Worm (Caenorhabditis elegans) whole organism, young adult: Measurements from ENCODE around the gene B0212.3.

Experiments used
- B0261.1 ChIP-seq: sonication (generic microtip); optimal IDR thresholded peaks from 2 replicates; lab custom pipeline; 2016; ENCODE audit warnings: mild to moderate bottlenecking, missing genetic modification characterization, moderate library complexity, missing compliant biosample characterization
- C06A6.2 ChIP-seq: fragments of 200-800 bp; sonication (Bioruptor generic); conservative IDR thresholded peaks from 2 replicates; pipeline ENCODE4 v1.3.6; 2022; ENCODE audit warnings: missing genetic modification characterization, missing compliant biosample characterization
- C17E4.6 ChIP-seq: fragments of 200-800 bp; sonication (Bioruptor generic); IDR thresholded peaks from 2 replicates; pipeline ENCODE4 v1.3.6; 2022; ENCODE audit warnings: missing genetic modification reagents, missing genetic modification characterization, missing compliant biosample characterization
- D2030.7 ChIP-seq: fragments of 200-800 bp; sonication (Bioruptor generic); IDR thresholded peaks from 2 replicates; pipeline ENCODE4 v1.3.6; 2022; ENCODE audit warnings: missing genetic modification reagents, missing genetic modification characterization, missing compliant biosample characterization
- F23B12.7 ChIP-seq: sonication (generic microtip); optimal IDR thresholded peaks from 2 replicates; lab custom pipeline; 2017; ENCODE audit warnings: missing genetic modification characterization, mild to moderate bottlenecking, missing compliant biosample characterization, antibody characterized with exemption, moderate library complexity; ENCODE audit not compliant: insufficient read depth
- F39B2.1 ChIP-seq: fragments of 200-800 bp; sonication (Bioruptor generic); IDR thresholded peaks from 2 replicates; pipeline ENCODE4 v1.3.6; 2022; ENCODE audit warnings: missing genetic modification reagents, missing genetic modification characterization, missing compliant biosample characterization
- F55B11.4 ChIP-seq: sonication (generic microtip); optimal IDR thresholded peaks from 2 replicates; lab custom pipeline; 2016; ENCODE audit warnings: missing compliant biosample characterization, missing genetic modification characterization, borderline replicate concordance; ENCODE audit not compliant: insufficient read depth
- K12H6.12 ChIP-seq: fragments of 200-800 bp; sonication (Bioruptor generic); optimal IDR thresholded peaks from 2 replicates; lab custom pipeline; 2018; ENCODE audit warnings: mild to moderate bottlenecking, missing genetic modification characterization, missing compliant biosample characterization
- T07F8.4 ChIP-seq: sonication (generic microtip); optimal IDR thresholded peaks from 2 replicates; lab custom pipeline; 2016; ENCODE audit warnings: mild to moderate bottlenecking, missing genetic modification characterization, moderate library complexity, missing compliant biosample characterization
- T26A5.8 ChIP-seq: sonication (generic microtip); optimal IDR thresholded peaks from 2 replicates; lab custom pipeline; 2016; ENCODE audit warnings: missing genetic modification characterization, missing compliant biosample characterization
- Y67H2A.10 ChIP-seq: fragments of 200-800 bp; sonication (Bioruptor generic); conservative IDR thresholded peaks from 2 replicates; pipeline ENCODE4 v1.3.6; 2022; ENCODE audit warnings: missing genetic modification reagents, missing genetic modification characterization, missing compliant biosample characterization
- akir-1 ChIP-seq: fragments of 200-800 bp; sonication (Bioruptor generic); optimal IDR thresholded peaks from 2 replicates; lab custom pipeline; 2018; ENCODE audit warnings: mild to moderate bottlenecking, missing genetic modification characterization, moderate library complexity, missing compliant biosample characterization
- ama-1 ChIP-seq, 3 experiments: fragments of 150-350 bp in 1 of 3; sonication (generic microtip) in 2 of 3; optimal IDR thresholded peaks; 2 replicates each; lab custom pipeline; 2014 to 2018; ENCODE audit warnings: missing biosample characterization in 2 of 3, missing genetic modification characterization in 2 of 3, missing genetic modification reagents in 2 of 3
- aptf-2 ChIP-seq: fragments of 200-800 bp; sonication (Bioruptor generic); conservative IDR thresholded peaks from 2 replicates; pipeline ENCODE4 v1.3.6; 2022; ENCODE audit warnings: missing genetic modification reagents, missing genetic modification characterization, missing compliant biosample characterization
- athp-1 ChIP-seq: sonication (generic microtip); optimal IDR thresholded peaks from 2 replicates; lab custom pipeline; 2017; ENCODE audit warnings: mild to moderate bottlenecking, missing genetic modification characterization, missing compliant biosample characterization
- attf-5 ChIP-seq: fragments of 200-800 bp; sonication (Bioruptor generic); optimal IDR thresholded peaks from 2 replicates; lab custom pipeline; 2018; ENCODE audit warnings: mild to moderate bottlenecking, missing genetic modification characterization, missing compliant biosample characterization
- attf-6 ChIP-seq: fragments of 200-800 bp; sonication (Bioruptor generic); IDR thresholded peaks from 2 replicates; pipeline ENCODE4 v1.3.6; 2022; ENCODE audit warnings: missing genetic modification reagents, missing genetic modification characterization, missing compliant biosample characterization
- bed-1 ChIP-seq: fragments of 200-800 bp; sonication (Bioruptor generic); IDR thresholded peaks from 2 replicates; pipeline ENCODE4 v1.3.6; 2022; ENCODE audit warnings: missing genetic modification reagents, missing genetic modification characterization, missing compliant biosample characterization
- ceh-91 ChIP-seq: fragments of 200-800 bp; sonication (Bioruptor generic); IDR thresholded peaks from 2 replicates; pipeline ENCODE4 v1.3.6; 2022; ENCODE audit warnings: missing genetic modification reagents, missing genetic modification characterization, missing compliant biosample characterization
- chd-7 ChIP-seq: sonication (generic microtip); optimal IDR thresholded peaks from 2 replicates; lab custom pipeline; 2016; ENCODE audit warnings: mild to moderate bottlenecking, missing genetic modification characterization, moderate library complexity, missing compliant biosample characterization
- die-1 ChIP-seq: sonication (generic microtip); optimal IDR thresholded peaks from 2 replicates; lab custom pipeline; 2016; ENCODE audit warnings: missing genotype, mild to moderate bottlenecking, missing genetic modification characterization, missing compliant biosample characterization
- dpl-1 ChIP-seq: fragments of 150-350 bp; optimal IDR thresholded peaks from 2 replicates; lab custom pipeline; 2014; ENCODE audit warnings: missing biosample characterization, missing genetic modification reagents, missing genetic modification characterization
- egl-44 ChIP-seq: fragments of 200-800 bp; sonication (Bioruptor generic); IDR thresholded peaks from 2 replicates; pipeline ENCODE4 v1.3.6; 2022; ENCODE audit warnings: missing genetic modification reagents, missing genetic modification characterization, missing compliant biosample characterization
- fkh-3 ChIP-seq: sonication (generic microtip); optimal IDR thresholded peaks from 2 replicates; lab custom pipeline; 2016; ENCODE audit warnings: mild to moderate bottlenecking, missing genetic modification characterization, missing compliant biosample characterization
- gei-17 ChIP-seq: fragments of 200-800 bp; sonication (Bioruptor generic); optimal IDR thresholded peaks from 2 replicates; lab custom pipeline; 2018; ENCODE audit warnings: mild to moderate bottlenecking, missing genetic modification characterization, missing compliant biosample characterization
- hmg-20 ChIP-seq: fragments of 200-800 bp; sonication (Bioruptor generic); IDR thresholded peaks from 2 replicates; pipeline ENCODE4 v1.3.6; 2022; ENCODE audit warnings: missing genetic modification reagents, missing genetic modification characterization, missing compliant biosample characterization
- hsf-1 ChIP-seq: fragments of 200-800 bp; sonication (Bioruptor generic); IDR thresholded peaks from 2 replicates; pipeline ENCODE4 v1.3.6; 2022; ENCODE audit warnings: missing genetic modification reagents, missing genetic modification characterization, missing compliant biosample characterization
- lag-1 ChIP-seq: fragments of 200-800 bp; sonication (Bioruptor generic); IDR thresholded peaks from 2 replicates; pipeline ENCODE4 v1.3.6; 2022; ENCODE audit warnings: missing genetic modification reagents, missing genetic modification characterization, missing compliant biosample characterization
- lin-26 ChIP-seq: fragments of 200-800 bp; sonication (Bioruptor generic); IDR thresholded peaks from 2 replicates; pipeline ENCODE4 v1.3.6; 2022; ENCODE audit warnings: missing genetic modification reagents, missing genetic modification characterization, missing compliant biosample characterization
- madf-8 ChIP-seq: fragments of 200-800 bp; sonication (Bioruptor generic); conservative IDR thresholded peaks from 2 replicates; pipeline ENCODE4 v1.3.6; 2022; ENCODE audit warnings: missing genetic modification reagents, missing genetic modification characterization, missing compliant biosample characterization
- mes-4 ChIP-seq: sonication (generic microtip); optimal IDR thresholded peaks from 2 replicates; lab custom pipeline; 2016; ENCODE audit warnings: missing genotype, missing genetic modification characterization, missing compliant biosample characterization
- mxl-1 ChIP-seq: sonication (generic microtip); optimal IDR thresholded peaks from 2 replicates; lab custom pipeline; 2016; ENCODE audit warnings: missing genetic modification characterization, missing compliant biosample characterization
- nhr-120 ChIP-seq: fragments of 200-800 bp; sonication (Bioruptor generic); IDR thresholded peaks from 2 replicates; pipeline ENCODE4 v1.3.6; 2022; ENCODE audit warnings: missing genetic modification characterization, missing compliant biosample characterization
- nhr-80 ChIP-seq: sonication (generic microtip); optimal IDR thresholded peaks from 2 replicates; lab custom pipeline; 2016; ENCODE audit warnings: missing genetic modification characterization, missing compliant biosample characterization
- nhr-90 ChIP-seq: sonication (generic microtip); optimal IDR thresholded peaks from 2 replicates; lab custom pipeline; 2016; ENCODE audit warnings: missing genotype, mild to moderate bottlenecking, missing genetic modification characterization, missing compliant biosample characterization
- rcor-1 ChIP-seq: fragments of 200-800 bp; sonication (Bioruptor generic); IDR thresholded peaks from 2 replicates; pipeline ENCODE4 v1.3.6; 2022; ENCODE audit warnings: missing genetic modification reagents, missing genetic modification characterization, missing compliant biosample characterization
- rpc-1 ChIP-seq, 2 experiments: fragments of 150-350 bp in 1 of 2; sonication (generic microtip) in 1 of 2; optimal IDR thresholded peaks; 2 replicates each; lab custom pipeline; 2014 to 2018; ENCODE audit warnings: missing biosample characterization in 1 of 2, missing genetic modification characterization in 1 of 2, missing genetic modification reagents in 1 of 2, missing genotype in 1 of 2
- snpc-1.1 ChIP-seq: sonication (generic microtip); optimal IDR thresholded peaks from 2 replicates; lab custom pipeline; 2017; ENCODE audit warnings: missing genetic modification characterization, mild to moderate bottlenecking, missing compliant biosample characterization, antibody characterized with exemption, moderate library complexity, missing genotype, missing genetic modification reagents; ENCODE audit not compliant: insufficient read depth
- snpc-1.3 ChIP-seq: sonication (generic microtip); optimal IDR thresholded peaks from 2 replicates; lab custom pipeline; 2017; ENCODE audit warnings: missing genetic modification characterization, mild to moderate bottlenecking, missing compliant biosample characterization, antibody characterized with exemption, moderate library complexity, missing genotype, missing genetic modification reagents; ENCODE audit not compliant: insufficient read depth
- snpc-3.4 ChIP-seq: sonication (generic microtip); optimal IDR thresholded peaks from 2 replicates; lab custom pipeline; 2017; ENCODE audit warnings: missing genetic modification characterization, mild to moderate bottlenecking, missing compliant biosample characterization, antibody characterized with exemption, moderate library complexity, missing genotype, missing genetic modification reagents
- somi-1 ChIP-seq: fragments of 200-800 bp; sonication (Bioruptor generic); optimal IDR thresholded peaks from 2 replicates; lab custom pipeline; 2018; ENCODE audit warnings: mild to moderate bottlenecking, missing genetic modification characterization, missing compliant biosample characterization
- unc-130 ChIP-seq: sonication (generic microtip); optimal IDR thresholded peaks from 2 replicates; lab custom pipeline; 2016; ENCODE audit warnings: missing genetic modification reagents, missing genetic modification characterization, missing compliant biosample characterization
- unc-62 ChIP-seq: fragments of 150-350 bp; optimal IDR thresholded peaks from 2 replicates; lab custom pipeline; 2014; ENCODE audit warnings: missing biosample characterization, missing genetic modification reagents, missing genetic modification characterization
- ztf-25 ChIP-seq: fragments of 200-800 bp; sonication (Bioruptor generic); IDR thresholded peaks from 2 replicates; pipeline ENCODE4 v1.3.6; 2022; ENCODE audit warnings: missing genetic modification reagents, missing genetic modification characterization, missing compliant biosample characterization
- ztf-26 ChIP-seq: sonication (generic microtip); optimal IDR thresholded peaks from 2 replicates; lab custom pipeline; 2017; ENCODE audit warnings: missing genetic modification characterization, missing compliant biosample characterization
- ztf-28 ChIP-seq: fragments of 200-800 bp; sonication (Bioruptor generic); IDR thresholded peaks from 2 replicates; pipeline ENCODE4 v1.3.6; 2022; ENCODE audit warnings: missing genetic modification reagents, missing genetic modification characterization, missing compliant biosample characterization
- ztf-6 ChIP-seq: fragments of 200-800 bp; sonication (Bioruptor generic); IDR thresholded peaks from 2 replicates; pipeline ENCODE4 v1.3.6; 2022; ENCODE audit warnings: missing genetic modification reagents, missing genetic modification characterization, missing compliant biosample characterization

The B0212.3 gene

DNA sequence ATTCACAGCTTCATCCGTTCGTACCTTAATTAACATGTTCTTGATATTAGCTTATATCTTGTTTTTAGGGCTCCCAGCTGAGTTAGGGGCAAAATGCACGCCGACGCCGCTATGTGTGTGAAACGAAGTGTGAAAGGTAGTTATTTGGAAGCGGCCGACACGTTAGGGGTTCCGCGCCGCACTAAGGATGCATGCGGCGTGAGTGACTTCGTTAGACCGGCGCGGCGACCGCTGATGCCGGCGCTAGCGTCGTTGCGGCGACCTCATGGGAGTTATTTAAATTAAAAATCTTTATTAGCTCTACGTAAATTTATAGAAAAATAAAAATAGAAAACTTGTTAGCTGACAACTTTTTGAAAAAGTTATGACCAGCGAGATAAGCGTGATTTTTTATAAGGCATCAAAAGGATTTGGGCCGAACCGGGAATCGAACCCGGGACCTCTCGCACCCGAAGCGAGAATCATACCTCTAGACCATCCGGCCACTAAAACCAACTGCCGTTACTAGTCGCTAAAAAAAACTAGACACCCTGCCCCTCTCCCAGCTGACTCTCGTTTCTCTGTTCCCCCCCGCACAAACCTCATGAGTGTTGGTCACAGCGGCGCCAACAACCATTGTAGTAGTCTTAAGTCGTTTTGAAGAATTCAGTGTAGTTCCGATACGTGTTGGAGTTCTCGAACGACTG, 11.9 kb downstream of the B0212.3 start (continued):
- TF ChIP-seq bed-1 (GFP tag; lab: Robert Waterston, UW) (no peak), ama-1 (optimal IDR thresholded peaks at IDR 0.05; lab: Kevin White, UChicago) (no peak), ama-1 (GFP tag; optimal IDR thresholded peaks at IDR 0.05; lab: Kevin White, UChicago) (peak; percentile 54 to 78), nhr-80 (no peak), T26A5.8 (tag; lab: Kevin White, UChicago) (peak; percentile 37), snpc-1.3 (peak; percentile 7), unc-62 (no peak), somi-1 (GFP tag; lab: Kevin White, UChicago) (no peak), attf-5 (GFP tag; lab: Kevin White, UChicago) (peak; percentile 32), egl-44 (GFP tag; lab: Robert Waterston, UW) (no peak), rpc-1 (optimal IDR thresholded peaks at IDR 0.05; lab: Kevin White, UChicago) (peak; percentile 86), rpc-1 (tag; optimal IDR thresholded peaks at IDR 0.05; lab: Kevin White, UChicago) (peak; percentile 86), gei-17 (GFP tag; lab: Kevin White, UChicago) (peak; percentile 0), D2030.7 (GFP tag; lab: Robert Waterston, UW) (peak; percentile 57; the same call in 1 of the 2 replicates), mes-4 (tag; lab: Kevin White, UChicago) (peak; percentile 31), attf-6 (GFP tag; lab: Robert Waterston, UW) (no peak), F39B2.1 (GFP tag; lab: Robert Waterston, UW) (no peak), rcor-1 (no peak; the same call in 1 of the 2 replicates), ztf-28 (no peak), athp-1 (peak; percentile 73), hsf-1 (GFP tag; lab: Robert Waterston, UW) (no peak), T07F8.4 (tag; lab: Kevin White, UChicago) (peak; percentile 71), C17E4.6 (no peak), chd-7 (peak; percentile 59), hmg-20 (GFP tag; lab: Robert Waterston, UW) (0 out of 2 replicates have a peak, but pooled peaks have one; percentile 41), akir-1 (GFP tag; lab: Kevin White, UChicago) (no peak), unc-130 (no peak), ztf-25 (peak; percentile 59; the same call in 1 of the 2 replicates), ztf-6 (GFP tag; lab: Robert Waterston, UW) (no peak), F23B12.7 (tag; lab: Kevin White, UChicago) (no peak), K12H6.12 (tag; lab: Kevin White, UChicago) (peak; percentile 18), dpl-1 (GFP tag; lab: Kevin White, UChicago) (no peak), ztf-26 (tag; lab: Kevin White, UChicago) (peak; percentile 47), lin-26 (GFP tag; lab: Robert Waterston, UW) (peak; percentile 93), fkh-3 (tag; lab: Kevin White, UChicago) (peak; percentile 6), aptf-2 (GFP tag; lab: Robert Waterston, UW) (no peak), nhr-120 (no peak), nhr-90 (peak; percentile 84), F55B11.4 (tag; lab: Kevin White, UChicago) (no peak), snpc-3.4 (peak; percentile 65), Y67H2A.10 (GFP tag; lab: Robert Waterston, UW) (0 out of 2 replicates have a peak, but pooled peaks have one; percentile 16), ceh-91 (GFP tag; lab: Robert Waterston, UW) (no peak), die-1 (tag; lab: Kevin White, UChicago) (peak; percentile 85), snpc-1.1 (tag; lab: Kevin White, UChicago) (peak; percentile 28), madf-8 (GFP tag; lab: Robert Waterston, UW) (no peak), C06A6.2 (no peak), mxl-1 (tag; lab: Kevin White, UChicago) (peak; percentile 76), B0261.1 (peak; percentile 89), lag-1 (GFP tag; lab: Robert Waterston, UW) (no peak)
